Fruit fly (Drosophila melanogaster): ENCODE results near the gene CG46192.
"Not testable (repeated sequence)": the region's sequence is repeated elsewhere in the genome, so short reads cannot be mapped to it uniquely, and the experiment has no call there.

CG46192 gene

DNA sequence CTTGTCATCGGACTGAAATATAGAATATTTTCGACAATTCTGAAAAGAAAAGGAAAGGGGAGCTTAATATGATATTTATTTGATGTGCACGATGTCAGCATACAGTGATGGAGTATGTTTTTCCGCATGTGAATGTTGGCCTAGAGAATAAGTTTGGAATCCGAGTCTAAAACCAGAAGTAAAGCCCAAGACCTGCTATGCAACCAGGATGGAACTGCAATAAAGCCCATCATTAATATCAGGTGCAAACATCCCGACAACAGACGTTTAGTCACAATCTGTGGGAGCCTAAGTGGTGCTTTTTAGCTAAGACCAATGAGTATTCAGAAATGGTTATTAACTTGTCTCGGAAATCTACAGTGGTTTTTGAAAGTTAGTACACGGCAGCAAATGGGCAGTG, at the start of gene CG46192:
Gene CG46192 (minus strand): TSS at position 101 of the 400 bp plus-strand sequence.
- TF ChIP-seq maf-S (GFP tag; optimal IDR thresholded peaks at IDR 0.05); CG11696 (GFP tag; IDR thresholded peaks at IDR 0.05); CTCF (GFP tag; optimal IDR thresholded peaks at IDR 0.05): not testable (repeated sequence)

DNA sequence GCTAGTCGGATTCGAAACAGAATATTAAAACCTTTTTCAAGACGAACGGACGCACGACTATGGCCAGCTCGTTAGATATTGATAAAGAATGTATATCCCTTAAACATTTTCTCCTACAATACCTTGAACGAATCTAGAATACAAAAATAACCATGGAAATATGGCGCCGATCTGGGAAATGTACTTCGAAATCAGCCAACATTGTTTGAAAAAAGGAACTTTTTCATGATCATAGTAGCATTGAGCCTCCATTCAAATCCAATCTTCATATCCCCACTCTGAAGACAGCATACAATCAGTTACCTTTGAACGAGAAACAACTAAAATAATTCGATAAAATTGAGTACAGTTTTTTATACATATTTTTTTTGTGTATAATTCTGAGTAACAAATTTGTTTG, 35.8 kb upstream of the CG46192 start, which contains the start of gene CG45764:
Gene CG45764 (plus strand): TSS at position 301 of the 400 bp plus-strand sequence.
- TF ChIP-seq CG8924 (tag; optimal IDR thresholded peaks at IDR 0.05); Stat92E (GFP tag; optimal IDR thresholded peaks at IDR 0.05); CG12104 (GFP tag; optimal IDR thresholded peaks at IDR 0.05): not testable (repeated sequence)

DNA sequence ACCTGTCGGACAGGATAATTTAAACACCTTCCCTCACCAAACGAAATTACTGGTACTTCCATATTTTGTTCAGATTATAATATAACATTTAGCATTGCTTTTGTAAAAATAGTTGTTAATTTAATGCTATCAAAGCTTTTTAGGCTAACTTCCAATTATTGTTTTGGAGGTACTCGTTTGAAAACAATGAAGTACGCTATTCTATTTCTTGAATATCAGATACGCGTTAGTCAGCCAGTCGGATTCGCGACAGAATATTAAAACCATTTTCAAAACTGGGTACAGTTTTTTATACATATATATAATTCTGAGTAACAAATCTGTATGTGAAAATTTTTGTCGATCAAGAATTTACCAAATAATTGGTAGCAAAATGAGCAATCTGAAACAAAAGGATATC, 31.5 kb upstream of the CG46192 start, which contains the start of gene Mst77Y-4:
Gene Mst77Y-4 (plus strand): TSS at position 301 of the 400 bp plus-strand sequence.
- TF ChIP-seq knrl (GFP tag; IDR thresholded peaks at IDR 0.05; ENCODE audit: partially characterized antibody); stc (GFP tag; IDR thresholded peaks at IDR 0.05); Stat92E (GFP tag; optimal IDR thresholded peaks at IDR 0.05): not testable (repeated sequence)

DNA sequence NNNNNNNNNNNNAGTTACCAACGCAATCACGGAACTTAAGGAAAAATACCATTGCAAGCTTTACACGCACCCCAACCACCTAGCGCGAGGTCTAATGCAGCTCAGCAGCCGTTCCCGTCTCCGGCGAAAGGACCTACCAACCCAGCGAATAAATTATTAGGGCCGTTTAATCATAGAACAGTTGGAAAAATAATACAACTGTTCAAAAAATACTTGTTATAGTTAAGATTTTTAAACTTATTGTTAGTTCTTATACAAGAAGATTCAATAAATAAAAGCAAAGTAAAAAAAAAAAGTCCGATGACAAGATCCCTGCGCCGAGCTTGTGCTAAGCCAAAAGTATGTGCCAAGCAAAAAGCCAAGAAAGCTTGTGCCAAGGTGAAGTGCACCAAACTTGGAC, 9.7 kb upstream of the CG46192 start, which contains the start of gene CG46193:
Gene CG46193 (plus strand): TSS at position 301 of the 400 bp plus-strand sequence.
- TF ChIP-seq dpn (GFP tag; optimal IDR thresholded peaks at IDR 0.05); CG2116 (GFP tag; optimal IDR thresholded peaks at IDR 0.05); dimm (GFP tag; IDR thresholded peaks at IDR 0.05): not testable (repeated sequence)

DNA sequence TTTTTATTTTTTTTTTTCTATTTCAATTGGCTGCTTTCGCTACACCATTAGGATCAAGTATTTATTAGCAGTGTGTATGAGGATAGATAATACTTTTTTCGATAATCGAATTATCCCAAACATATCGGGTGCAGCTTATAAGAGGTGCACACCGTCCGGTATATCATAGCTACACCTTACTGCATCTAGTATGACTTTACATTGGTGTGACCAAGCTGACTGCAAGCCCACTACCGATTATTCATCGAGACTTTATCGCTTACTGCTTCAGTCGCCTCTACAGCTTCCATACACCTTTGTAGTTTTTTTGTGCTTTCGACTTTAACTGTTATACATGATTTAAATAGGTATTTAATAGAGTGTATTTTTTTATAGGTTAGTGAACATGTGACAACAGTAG, 7.4 kb downstream of the CG46192 start:
- TF ChIP-seq ssp (GFP tag; IDR thresholded peaks at IDR 0.05) (peak; percentile 51; the same call in 1 of the 2 replicates), Lhr (GFP tag; optimal IDR thresholded peaks at IDR 0.05) (peak; percentile 43), CG30020 (tag; optimal IDR thresholded peaks at IDR 0.05) (peak; percentile 71), CG1024 (GFP tag; IDR thresholded peaks at IDR 0.05) (peak; percentile 62)

DNA sequence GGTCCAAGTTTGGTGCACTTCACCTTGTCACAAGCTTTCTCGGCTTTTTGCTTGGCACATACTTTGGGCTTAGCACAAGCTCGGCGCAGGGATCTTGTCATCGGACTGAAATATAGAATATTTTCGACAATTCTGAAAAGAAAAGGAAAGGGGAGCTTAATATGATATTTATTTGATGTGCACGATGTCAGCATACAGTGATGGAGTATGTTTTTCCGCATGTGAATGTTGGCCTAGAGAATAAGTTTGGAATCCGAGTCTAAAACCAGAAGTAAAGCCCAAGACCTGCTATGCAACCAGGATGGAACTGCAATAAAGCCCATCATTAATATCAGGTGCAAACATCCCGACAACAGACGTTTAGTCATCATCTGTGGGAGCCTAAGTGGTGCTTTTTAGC, 37.4 kb downstream of the CG46192 start, which contains the start of gene CG46191:
Gene CG46191 (minus strand): TSS at position 101 of the 400 bp plus-strand sequence.
- not testable (repeated sequence) for TF ChIP-seq CG31441 (GFP tag; IDR thresholded peaks at IDR 0.05); CG6175 (GFP tag; IDR thresholded peaks at IDR 0.05); CG6765 (GFP tag; optimal IDR thresholded peaks at IDR 0.05)
